Worm (Caenorhabditis elegans) whole organism, young adult: ENCODE results near the gene K03D3.5.

ENCODE experiments used
- C17E4.6 ChIP-seq: fragments of 200-800 bp; sonication (Bioruptor generic); IDR thresholded peaks from 2 replicates; pipeline ENCODE4 v1.3.6; 2022; ENCODE audit warnings: missing genetic modification reagents, missing genetic modification characterization, missing compliant biosample characterization
- D2030.7 ChIP-seq: fragments of 200-800 bp; sonication (Bioruptor generic); IDR thresholded peaks from 2 replicates; pipeline ENCODE4 v1.3.6; 2022; ENCODE audit warnings: missing genetic modification reagents, missing genetic modification characterization, missing compliant biosample characterization
- F37B4.10 ChIP-seq: fragments of 200-800 bp; sonication (Bioruptor generic); IDR thresholded peaks from 2 replicates; pipeline ENCODE4 v1.3.6; 2022; ENCODE audit warnings: missing genetic modification characterization, missing compliant biosample characterization
- F39B2.1 ChIP-seq: fragments of 200-800 bp; sonication (Bioruptor generic); IDR thresholded peaks from 2 replicates; pipeline ENCODE4 v1.3.6; 2022; ENCODE audit warnings: missing genetic modification reagents, missing genetic modification characterization, missing compliant biosample characterization
- F52B5.7 ChIP-seq: sonication (generic microtip); optimal IDR thresholded peaks from 2 replicates; lab custom pipeline; 2016; ENCODE audit warnings: mild to moderate bottlenecking, missing genetic modification characterization, missing compliant biosample characterization
- T07F8.4 ChIP-seq: sonication (generic microtip); optimal IDR thresholded peaks from 2 replicates; lab custom pipeline; 2016; ENCODE audit warnings: mild to moderate bottlenecking, missing genetic modification characterization, moderate library complexity, missing compliant biosample characterization
- T26A5.8 ChIP-seq: sonication (generic microtip); optimal IDR thresholded peaks from 2 replicates; lab custom pipeline; 2016; ENCODE audit warnings: missing genetic modification characterization, missing compliant biosample characterization
- Y56A3A.18 ChIP-seq: fragments of 200-800 bp; sonication (Bioruptor generic); IDR thresholded peaks from 2 replicates; pipeline ENCODE4 v1.3.6; 2022; ENCODE audit warnings: missing genetic modification reagents, missing genetic modification characterization, missing compliant biosample characterization
- Y95B8A.8 ChIP-seq: fragments of 200-800 bp; sonication (Bioruptor generic); IDR thresholded peaks from 2 replicates; pipeline ENCODE4 v1.3.6; 2022; ENCODE audit warnings: missing genetic modification reagents, missing genetic modification characterization, missing compliant biosample characterization
- ama-1 ChIP-seq, 3 experiments: fragments of 150-350 bp in 1 of 3; sonication (generic microtip) in 2 of 3; optimal IDR thresholded peaks; 2 replicates each; lab custom pipeline; 2014 to 2018; ENCODE audit warnings: missing biosample characterization in 2 of 3, missing genetic modification characterization in 2 of 3, missing genetic modification reagents in 2 of 3
- aptf-3 ChIP-seq: fragments of 200-800 bp; sonication (Bioruptor generic); IDR thresholded peaks from 2 replicates; pipeline ENCODE4 v1.3.6; 2022; ENCODE audit warnings: missing genetic modification characterization, missing compliant biosample characterization
- attf-3 ChIP-seq: fragments of 200-800 bp; sonication (Bioruptor generic); conservative IDR thresholded peaks from 2 replicates; pipeline ENCODE4 v1.3.6; 2022; ENCODE audit warnings: missing genetic modification reagents, missing genetic modification characterization, missing compliant biosample characterization
- attf-5 ChIP-seq: fragments of 200-800 bp; sonication (Bioruptor generic); optimal IDR thresholded peaks from 2 replicates; lab custom pipeline; 2018; ENCODE audit warnings: mild to moderate bottlenecking, missing genetic modification characterization, missing compliant biosample characterization
- bed-2 ChIP-seq: fragments of 200-800 bp; sonication (Bioruptor generic); IDR thresholded peaks from 2 replicates; pipeline ENCODE4 v1.3.6; 2022; ENCODE audit warnings: missing genetic modification reagents, missing genetic modification characterization, missing compliant biosample characterization
- ceh-100 ChIP-seq: fragments of 200-800 bp; sonication (Bioruptor generic); IDR thresholded peaks from 2 replicates; pipeline ENCODE4 v1.3.6; 2022; ENCODE audit warnings: missing genetic modification reagents, missing genetic modification characterization, missing compliant biosample characterization
- ceh-79 ChIP-seq: sonication (generic microtip); optimal IDR thresholded peaks from 2 replicates; lab custom pipeline; 2017; ENCODE audit warnings: mild to moderate bottlenecking, missing genetic modification characterization, missing compliant biosample characterization
- chd-7 ChIP-seq: sonication (generic microtip); optimal IDR thresholded peaks from 2 replicates; lab custom pipeline; 2016; ENCODE audit warnings: mild to moderate bottlenecking, missing genetic modification characterization, moderate library complexity, missing compliant biosample characterization
- dpff-1 ChIP-seq: sonication (generic microtip); optimal IDR thresholded peaks from 2 replicates; lab custom pipeline; 2017; ENCODE audit warnings: mild to moderate bottlenecking, missing genetic modification characterization, missing compliant biosample characterization
- fkh-3 ChIP-seq: sonication (generic microtip); optimal IDR thresholded peaks from 2 replicates; lab custom pipeline; 2016; ENCODE audit warnings: mild to moderate bottlenecking, missing genetic modification characterization, missing compliant biosample characterization
- hlh-12 ChIP-seq: sonication (generic microtip); optimal IDR thresholded peaks from 2 replicates; lab custom pipeline; 2016; ENCODE audit warnings: missing genetic modification characterization, missing compliant biosample characterization
- hmg-20 ChIP-seq: fragments of 200-800 bp; sonication (Bioruptor generic); IDR thresholded peaks from 2 replicates; pipeline ENCODE4 v1.3.6; 2022; ENCODE audit warnings: missing genetic modification reagents, missing genetic modification characterization, missing compliant biosample characterization
- let-526 ChIP-seq: fragments of 200-800 bp; sonication (Bioruptor generic); IDR thresholded peaks from 2 replicates; pipeline ENCODE4 v1.3.6; 2022; ENCODE audit warnings: missing genetic modification reagents, missing genetic modification characterization, missing compliant biosample characterization
- lin-35 ChIP-seq, 3 experiments: fragments of 150-350 bp in 2 of 3; sonication (generic microtip) in 1 of 3; optimal IDR thresholded peaks; 2 replicates each; lab custom pipeline; 2014 to 2018; ENCODE audit warnings: missing biosample characterization in 3 of 3, missing genetic modification characterization in 3 of 3, missing genetic modification reagents in 3 of 3
- madf-6 ChIP-seq: fragments of 200-800 bp; sonication (Bioruptor generic); IDR thresholded peaks from 2 replicates; pipeline ENCODE4 v1.3.6; 2022; ENCODE audit warnings: missing genetic modification reagents, missing genetic modification characterization, missing compliant biosample characterization
- mxl-1 ChIP-seq: sonication (generic microtip); optimal IDR thresholded peaks from 2 replicates; lab custom pipeline; 2016; ENCODE audit warnings: missing genetic modification characterization, missing compliant biosample characterization
- nfya-2 ChIP-seq: fragments of 200-800 bp; sonication (Bioruptor generic); IDR thresholded peaks from 2 replicates; pipeline ENCODE4 v1.3.6; 2022; ENCODE audit warnings: missing genetic modification reagents, missing genetic modification characterization, missing compliant biosample characterization
- nhr-120 ChIP-seq: fragments of 200-800 bp; sonication (Bioruptor generic); IDR thresholded peaks from 2 replicates; pipeline ENCODE4 v1.3.6; 2022; ENCODE audit warnings: missing genetic modification characterization, missing compliant biosample characterization
- nhr-179 ChIP-seq: sonication (generic microtip); optimal IDR thresholded peaks from 2 replicates; lab custom pipeline; 2016; ENCODE audit warnings: mild to moderate bottlenecking, missing genetic modification characterization, missing compliant biosample characterization
- nhr-80 ChIP-seq: sonication (generic microtip); optimal IDR thresholded peaks from 2 replicates; lab custom pipeline; 2016; ENCODE audit warnings: missing genetic modification characterization, missing compliant biosample characterization
- nhr-90 ChIP-seq: sonication (generic microtip); optimal IDR thresholded peaks from 2 replicates; lab custom pipeline; 2016; ENCODE audit warnings: missing genotype, mild to moderate bottlenecking, missing genetic modification characterization, missing compliant biosample characterization
- repo-1 ChIP-seq: sonication (generic microtip); optimal IDR thresholded peaks from 2 replicates; lab custom pipeline; 2017; ENCODE audit warnings: mild to moderate bottlenecking, missing genetic modification characterization, missing compliant biosample characterization
- sea-2 ChIP-seq: fragments of 200-800 bp; sonication (Bioruptor generic); IDR thresholded peaks from 2 replicates; pipeline ENCODE4 v1.3.6; 2022; ENCODE audit warnings: missing genetic modification characterization, missing compliant biosample characterization
- snpc-1.1 ChIP-seq: sonication (generic microtip); optimal IDR thresholded peaks from 2 replicates; lab custom pipeline; 2017; ENCODE audit warnings: missing genetic modification characterization, mild to moderate bottlenecking, missing compliant biosample characterization, antibody characterized with exemption, moderate library complexity, missing genotype, missing genetic modification reagents; ENCODE audit not compliant: insufficient read depth
- zfh-2 ChIP-seq: fragments of 200-800 bp; sonication (Bioruptor generic); conservative IDR thresholded peaks from 2 replicates; pipeline ENCODE4 v1.3.6; 2022; ENCODE audit warnings: missing genetic modification reagents, missing genetic modification characterization, missing compliant biosample characterization
- zim-3 ChIP-seq: sonication (generic microtip); optimal IDR thresholded peaks from 2 replicates; lab custom pipeline; 2017; ENCODE audit warnings: mild to moderate bottlenecking, missing genetic modification characterization, moderate library complexity, missing compliant biosample characterization
- ztf-18 ChIP-seq: sonication (generic microtip); optimal IDR thresholded peaks from 2 replicates; lab custom pipeline; 2016; ENCODE audit warnings: missing genotype, mild to moderate bottlenecking, missing genetic modification characterization, missing compliant biosample characterization
- ztf-25 ChIP-seq: fragments of 200-800 bp; sonication (Bioruptor generic); IDR thresholded peaks from 2 replicates; pipeline ENCODE4 v1.3.6; 2022; ENCODE audit warnings: missing genetic modification reagents, missing genetic modification characterization, missing compliant biosample characterization
- ztf-26 ChIP-seq: sonication (generic microtip); optimal IDR thresholded peaks from 2 replicates; lab custom pipeline; 2017; ENCODE audit warnings: missing genetic modification characterization, missing compliant biosample characterization
- ztf-28 ChIP-seq: fragments of 200-800 bp; sonication (Bioruptor generic); IDR thresholded peaks from 2 replicates; pipeline ENCODE4 v1.3.6; 2022; ENCODE audit warnings: missing genetic modification reagents, missing genetic modification characterization, missing compliant biosample characterization

Gene K03D3.5

ce11 chrIV:16320410-16320809, at the start of gene K03D3.5:
Gene K03D3.5 (minus strand): TSS chrIV:16320510.
- TF ChIP-seq nhr-179 (tag; lab: Kevin White, UChicago) (no peak), nhr-80 (tag; lab: Kevin White, UChicago) (no peak), fkh-3 (tag; lab: Kevin White, UChicago) (no peak), dpff-1 (tag; lab: Kevin White, UChicago) (no peak), T07F8.4 (tag; lab: Kevin White, UChicago) (no peak)

- TF ChIP-seq F52B5.7 (tag; lab: Kevin White, UChicago) (no peak), C17E4.6 (GFP tag; lab: Robert Waterston, UW) (no peak), snpc-1.1 (tag; lab: Kevin White, UChicago) (no peak), repo-1 (tag; lab: Kevin White, UChicago) (no peak), zim-3 (tag; lab: Kevin White, UChicago) (no peak), F39B2.1 (no peak), madf-6 (GFP tag; lab: Robert Waterston, UW) (no peak), nhr-90 (tag; lab: Kevin White, UChicago) (no peak), ztf-18 (tag; lab: Kevin White, UChicago) (no peak), nhr-120 (no peak), ceh-79 (no peak)
- TF ChIP-seq, all 124 proteins: peak for 0
Measured at ce11 chrIV:16364581-16364980, 44.3 kb upstream of the K03D3.5 start.

- TF ChIP-seq ama-1 (optimal IDR thresholded peaks at IDR 0.05; lab: Kevin White, UChicago): no peak
- no peak for TF ChIP-seq ama-1 (GFP tag; optimal IDR thresholded peaks at IDR 0.05; lab: Kevin White, UChicago)
- TF ChIP-seq aptf-3 (GFP tag; lab: Robert Waterston, UW): no peak
Measured at ce11 chrIV:16350690-16351089, 30.4 kb upstream of the K03D3.5 start, which contains the start of gene C35D6.4. Gene C35D6.4 (plus strand): TSS chrIV:16350990.

ce11 chrIV:16346514-16346913, 26.2 kb upstream of the K03D3.5 start, which contains the start of gene C35D6.3:
Gene C35D6.3 (plus strand): TSS chrIV:16346814.
- no peak for TF ChIP-seq hmg-20 (GFP tag; lab: Robert Waterston, UW)
- no peak for TF ChIP-seq attf-3 (GFP tag; lab: Robert Waterston, UW)
- TF ChIP-seq aptf-3 (GFP tag; lab: Robert Waterston, UW): no peak
- TF ChIP-seq F52B5.7 (tag; lab: Kevin White, UChicago): no peak
- TF ChIP-seq sea-2 (GFP tag; lab: Robert Waterston, UW): no peak
- no peak for TF ChIP-seq chd-7 (tag; lab: Kevin White, UChicago)
- no peak for TF ChIP-seq ceh-100 (GFP tag; lab: Robert Waterston, UW)
- TF ChIP-seq, all 124 proteins: peak for 0

ce11 chrIV:16336721-16337120, 16.4 kb upstream of the K03D3.5 start, which contains the start of gene C35D6.13:
Gene C35D6.13 (plus strand): TSS chrIV:16337021.
- TF ChIP-seq C17E4.6 (GFP tag; lab: Robert Waterston, UW): no peak
- TF ChIP-seq attf-5 (GFP tag; lab: Kevin White, UChicago): no peak
- TF ChIP-seq let-526 (GFP tag; lab: Robert Waterston, UW): no peak
- TF ChIP-seq zfh-2 (GFP tag; lab: Robert Waterston, UW): no peak
- TF ChIP-seq D2030.7 (GFP tag; lab: Robert Waterston, UW): no peak
- no peak for TF ChIP-seq nfya-2 (GFP tag; lab: Robert Waterston, UW)
- no peak for TF ChIP-seq ztf-28
- TF ChIP-seq Y56A3A.18: no peak
- no peak for TF ChIP-seq lin-35 (GFP tag; optimal IDR thresholded peaks at IDR 0.05; lab: Kevin White, UChicago)
- no peak for TF ChIP-seq Y95B8A.8
- TF ChIP-seq ztf-25 (GFP tag; lab: Robert Waterston, UW): no peak
- TF ChIP-seq chd-7 (tag; lab: Kevin White, UChicago): no peak
- no peak for TF ChIP-seq F37B4.10 (GFP tag; lab: Robert Waterston, UW)
- no peak for TF ChIP-seq hlh-12 (tag; lab: Kevin White, UChicago)
- no peak for TF ChIP-seq mxl-1
- TF ChIP-seq nhr-90 (tag; lab: Kevin White, UChicago): no peak
- TF ChIP-seq T26A5.8 (tag; lab: Kevin White, UChicago): no peak
- no peak for TF ChIP-seq bed-2
- no peak for TF ChIP-seq ztf-26 (tag; lab: Kevin White, UChicago)
